Worm (Caenorhabditis elegans) whole organism, young adult: Measurements from ENCODE around the gene txdc-17.

Experiments used
- F23B12.7 ChIP-seq: sonication (generic microtip); optimal IDR thresholded peaks from 2 replicates; lab custom pipeline; 2017; ENCODE audit warnings: missing genetic modification characterization, mild to moderate bottlenecking, missing compliant biosample characterization, antibody characterized with exemption, moderate library complexity; ENCODE audit not compliant: insufficient read depth
- F33H1.4 ChIP-seq: fragments of 200-800 bp; sonication (Bioruptor generic); IDR thresholded peaks from 2 replicates; pipeline ENCODE4 v1.3.6; 2022; ENCODE audit warnings: missing genetic modification reagents, missing genetic modification characterization, missing compliant biosample characterization
- F37B4.10 ChIP-seq: fragments of 200-800 bp; sonication (Bioruptor generic); IDR thresholded peaks from 2 replicates; pipeline ENCODE4 v1.3.6; 2022; ENCODE audit warnings: missing genetic modification characterization, missing compliant biosample characterization
- F49E8.2 ChIP-seq: sonication (generic microtip); optimal IDR thresholded peaks from 3 replicates; lab custom pipeline; 2017; ENCODE audit warnings: missing genetic modification characterization, mild to moderate bottlenecking, missing compliant biosample characterization, antibody characterized with exemption, moderate library complexity; ENCODE audit not compliant: insufficient read depth
- K12H6.12 ChIP-seq: fragments of 200-800 bp; sonication (Bioruptor generic); optimal IDR thresholded peaks from 2 replicates; lab custom pipeline; 2018; ENCODE audit warnings: mild to moderate bottlenecking, missing genetic modification characterization, missing compliant biosample characterization
- Y95B8A.8 ChIP-seq: fragments of 200-800 bp; sonication (Bioruptor generic); IDR thresholded peaks from 2 replicates; pipeline ENCODE4 v1.3.6; 2022; ENCODE audit warnings: missing genetic modification reagents, missing genetic modification characterization, missing compliant biosample characterization
- aptf-3 ChIP-seq: fragments of 200-800 bp; sonication (Bioruptor generic); IDR thresholded peaks from 2 replicates; pipeline ENCODE4 v1.3.6; 2022; ENCODE audit warnings: missing genetic modification characterization, missing compliant biosample characterization
- athp-1 ChIP-seq: sonication (generic microtip); optimal IDR thresholded peaks from 2 replicates; lab custom pipeline; 2017; ENCODE audit warnings: mild to moderate bottlenecking, missing genetic modification characterization, missing compliant biosample characterization
- attf-6 ChIP-seq: fragments of 200-800 bp; sonication (Bioruptor generic); IDR thresholded peaks from 2 replicates; pipeline ENCODE4 v1.3.6; 2022; ENCODE audit warnings: missing genetic modification reagents, missing genetic modification characterization, missing compliant biosample characterization
- bed-2 ChIP-seq: fragments of 200-800 bp; sonication (Bioruptor generic); IDR thresholded peaks from 2 replicates; pipeline ENCODE4 v1.3.6; 2022; ENCODE audit warnings: missing genetic modification reagents, missing genetic modification characterization, missing compliant biosample characterization
- cebp-2 ChIP-seq: fragments of 200-800 bp; sonication (Bioruptor generic); IDR thresholded peaks from 2 replicates; pipeline ENCODE4 v1.3.6; 2022; ENCODE audit warnings: missing genetic modification characterization, missing compliant biosample characterization
- ceh-91 ChIP-seq: fragments of 200-800 bp; sonication (Bioruptor generic); IDR thresholded peaks from 2 replicates; pipeline ENCODE4 v1.3.6; 2022; ENCODE audit warnings: missing genetic modification reagents, missing genetic modification characterization, missing compliant biosample characterization
- die-1 ChIP-seq: sonication (generic microtip); optimal IDR thresholded peaks from 2 replicates; lab custom pipeline; 2016; ENCODE audit warnings: missing genotype, mild to moderate bottlenecking, missing genetic modification characterization, missing compliant biosample characterization
- dpff-1 ChIP-seq: sonication (generic microtip); optimal IDR thresholded peaks from 2 replicates; lab custom pipeline; 2017; ENCODE audit warnings: mild to moderate bottlenecking, missing genetic modification characterization, missing compliant biosample characterization
- efl-1 ChIP-seq: fragments of 150-350 bp; optimal IDR thresholded peaks from 2 replicates; lab custom pipeline; 2014; ENCODE audit warnings: missing biosample characterization, missing genetic modification reagents, missing genetic modification characterization
- egl-44 ChIP-seq: fragments of 200-800 bp; sonication (Bioruptor generic); IDR thresholded peaks from 2 replicates; pipeline ENCODE4 v1.3.6; 2022; ENCODE audit warnings: missing genetic modification reagents, missing genetic modification characterization, missing compliant biosample characterization
- egrh-3 ChIP-seq: fragments of 200-800 bp; sonication (Bioruptor generic); IDR thresholded peaks from 2 replicates; pipeline ENCODE4 v1.3.6; 2022; ENCODE audit warnings: missing genetic modification reagents, missing genetic modification characterization, missing compliant biosample characterization
- ekl-4 ChIP-seq: fragments of 200-800 bp; sonication (Bioruptor generic); IDR thresholded peaks from 2 replicates; pipeline ENCODE4 v1.3.6; 2022; ENCODE audit warnings: missing genetic modification reagents, missing genetic modification characterization, missing compliant biosample characterization
- ets-4 ChIP-seq: fragments of 200-800 bp; sonication (Bioruptor generic); optimal IDR thresholded peaks from 2 replicates; lab custom pipeline; 2018; ENCODE audit warnings: mild to moderate bottlenecking, missing genetic modification characterization, missing compliant biosample characterization
- fkh-3 ChIP-seq: sonication (generic microtip); optimal IDR thresholded peaks from 2 replicates; lab custom pipeline; 2016; ENCODE audit warnings: mild to moderate bottlenecking, missing genetic modification characterization, missing compliant biosample characterization
- gei-17 ChIP-seq: fragments of 200-800 bp; sonication (Bioruptor generic); optimal IDR thresholded peaks from 2 replicates; lab custom pipeline; 2018; ENCODE audit warnings: mild to moderate bottlenecking, missing genetic modification characterization, missing compliant biosample characterization
- hlh-26 ChIP-seq: fragments of 200-800 bp; sonication (Bioruptor generic); conservative IDR thresholded peaks from 2 replicates; pipeline ENCODE4 v1.3.6; 2022; ENCODE audit warnings: missing genetic modification reagents, missing genetic modification characterization, missing compliant biosample characterization
- hmg-1.2 ChIP-seq: fragments of 200-800 bp; sonication (Bioruptor generic); IDR thresholded peaks from 2 replicates; pipeline ENCODE4 v1.3.6; 2022; ENCODE audit warnings: missing genetic modification reagents, missing genetic modification characterization, missing compliant biosample characterization
- lir-1 ChIP-seq: fragments of 200-800 bp; sonication (Bioruptor generic); conservative IDR thresholded peaks from 2 replicates; pipeline ENCODE4 v1.3.6; 2022; ENCODE audit warnings: missing genetic modification reagents, missing genetic modification characterization, missing compliant biosample characterization
- madf-3 ChIP-seq: fragments of 200-800 bp; sonication (Bioruptor generic); IDR thresholded peaks from 2 replicates; pipeline ENCODE4 v1.3.6; 2022; ENCODE audit warnings: missing genetic modification reagents, missing genetic modification characterization, missing compliant biosample characterization
- madf-6 ChIP-seq: fragments of 200-800 bp; sonication (Bioruptor generic); IDR thresholded peaks from 2 replicates; pipeline ENCODE4 v1.3.6; 2022; ENCODE audit warnings: missing genetic modification reagents, missing genetic modification characterization, missing compliant biosample characterization
- mxl-1 ChIP-seq: sonication (generic microtip); optimal IDR thresholded peaks from 2 replicates; lab custom pipeline; 2016; ENCODE audit warnings: missing genetic modification characterization, missing compliant biosample characterization
- nfyb-1 ChIP-seq: fragments of 200-800 bp; sonication (Bioruptor generic); IDR thresholded peaks from 2 replicates; pipeline ENCODE4 v1.3.6; 2022; ENCODE audit warnings: missing genetic modification reagents, missing genetic modification characterization, missing compliant biosample characterization
- pha-4 ChIP-seq: fragments of 150-350 bp; sonication (generic microtip); optimal IDR thresholded peaks from 2 replicates; lab custom pipeline; 2014; ENCODE audit warnings: missing biosample characterization, missing genetic modification reagents, missing genetic modification characterization
- rec-8 ChIP-seq, 2 experiments: sonication (generic microtip); optimal IDR thresholded peaks; 2 replicates each; lab custom pipeline; 2016; ENCODE audit warnings: mild to moderate bottlenecking in 2 of 2, missing genetic modification characterization in 2 of 2, missing genetic modification reagents in 2 of 2, missing genotype in 2 of 2, missing biosample characterization in 1 of 2, missing compliant biosample characterization in 1 of 2, moderate library complexity in 1 of 2
- repo-1 ChIP-seq: sonication (generic microtip); optimal IDR thresholded peaks from 2 replicates; lab custom pipeline; 2017; ENCODE audit warnings: mild to moderate bottlenecking, missing genetic modification characterization, missing compliant biosample characterization
- snpc-4 ChIP-seq, 5 experiments: fragments of 150-350 bp in 1 of 5; sonication (generic microtip) in 4 of 5; optimal IDR thresholded peaks; 2 replicates each; lab custom pipeline; 2014 to 2018; ENCODE audit warnings: missing genetic modification characterization in 5 of 5, missing biosample characterization in 3 of 5, antibody characterized with exemption in 2 of 5, mild to moderate bottlenecking in 2 of 5, missing compliant biosample characterization in 2 of 5, missing genotype in 2 of 5, moderate library complexity in 2 of 5, missing genetic modification reagents in 1 of 5
- somi-1 ChIP-seq: fragments of 200-800 bp; sonication (Bioruptor generic); optimal IDR thresholded peaks from 2 replicates; lab custom pipeline; 2018; ENCODE audit warnings: mild to moderate bottlenecking, missing genetic modification characterization, missing compliant biosample characterization
- sptf-2 ChIP-seq: fragments of 200-800 bp; sonication (Bioruptor generic); optimal IDR thresholded peaks from 2 replicates; lab custom pipeline; 2018; ENCODE audit warnings: mild to moderate bottlenecking, missing genetic modification characterization, missing compliant biosample characterization
- unc-130 ChIP-seq: sonication (generic microtip); optimal IDR thresholded peaks from 2 replicates; lab custom pipeline; 2016; ENCODE audit warnings: missing genetic modification reagents, missing genetic modification characterization, missing compliant biosample characterization
- xnd-1 ChIP-seq: sonication (generic microtip); optimal IDR thresholded peaks from 2 replicates; lab custom pipeline; 2016; ENCODE audit warnings: missing genotype, missing genetic modification reagents, missing genetic modification characterization, missing compliant biosample characterization
- zfh-2 ChIP-seq: fragments of 200-800 bp; sonication (Bioruptor generic); conservative IDR thresholded peaks from 2 replicates; pipeline ENCODE4 v1.3.6; 2022; ENCODE audit warnings: missing genetic modification reagents, missing genetic modification characterization, missing compliant biosample characterization
- ztf-25 ChIP-seq: fragments of 200-800 bp; sonication (Bioruptor generic); IDR thresholded peaks from 2 replicates; pipeline ENCODE4 v1.3.6; 2022; ENCODE audit warnings: missing genetic modification reagents, missing genetic modification characterization, missing compliant biosample characterization
- ztf-26 ChIP-seq: sonication (generic microtip); optimal IDR thresholded peaks from 2 replicates; lab custom pipeline; 2017; ENCODE audit warnings: missing genetic modification characterization, missing compliant biosample characterization

The txdc-17 gene

DNA sequence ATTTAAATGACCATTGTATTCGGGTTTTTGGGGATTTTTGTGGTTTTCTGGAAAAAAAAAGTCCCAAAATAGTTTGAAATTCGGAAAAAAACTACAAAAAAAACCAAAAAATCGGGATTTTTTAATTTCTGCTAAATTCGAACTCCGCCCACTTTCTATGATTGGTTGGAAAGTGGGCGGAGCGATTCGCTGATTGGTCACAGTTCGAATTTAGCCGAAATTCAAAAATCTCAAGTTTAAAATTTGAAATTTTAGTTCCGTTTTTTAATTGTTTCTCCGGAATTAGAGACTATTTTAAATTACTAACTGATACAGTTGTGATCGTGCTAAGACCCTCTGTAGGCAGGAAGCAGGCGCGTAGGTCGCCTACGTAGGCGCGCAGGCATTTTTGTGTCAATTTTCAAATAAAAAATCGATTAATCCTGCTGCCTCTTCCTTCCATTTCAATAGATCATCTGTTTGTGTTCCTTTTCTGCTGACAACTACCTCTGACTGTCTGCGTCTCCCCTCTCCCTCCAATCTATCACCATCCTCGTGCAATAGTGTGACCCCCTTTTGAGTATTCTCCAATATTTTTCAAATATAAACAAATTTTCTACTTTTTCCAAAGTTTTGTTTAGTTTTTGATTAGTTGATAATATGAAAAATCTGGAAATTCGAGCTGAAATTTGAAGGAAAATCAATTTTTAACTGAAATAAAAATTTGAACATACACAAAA lies 18.1 kb upstream of the txdc-17 start:
- TF ChIP-seq nfyb-1 (GFP tag; lab: Robert Waterston, UW) (peak; percentile 91), gei-17 (GFP tag; lab: Kevin White, UChicago) (no peak), hmg-1.2 (peak; percentile 94), xnd-1 (no peak)

DNA sequence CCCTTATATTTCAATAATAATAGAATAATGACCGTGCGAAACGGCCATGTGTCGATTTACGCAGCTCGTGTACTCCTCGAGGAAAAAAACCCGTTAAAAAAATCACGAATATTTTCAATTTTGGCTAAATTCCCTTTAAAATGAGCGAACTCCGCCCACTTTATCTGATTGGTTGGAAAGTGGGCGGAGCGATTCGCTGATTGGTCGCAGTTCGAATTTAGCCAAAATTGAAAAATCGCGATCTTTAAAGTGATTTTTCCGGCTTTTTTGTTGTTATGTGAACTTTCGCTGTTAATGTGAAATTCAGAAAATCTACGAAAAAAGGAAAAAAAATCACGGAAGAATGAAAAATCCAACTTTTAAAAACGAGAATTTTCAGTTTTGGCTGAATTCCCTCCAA lies 16.6 kb upstream of the txdc-17 start:
- TF ChIP-seq nfyb-1 (GFP tag; lab: Robert Waterston, UW) (peak; percentile 31; the same call in 1 of the 2 replicates), xnd-1 (no peak)

DNA sequence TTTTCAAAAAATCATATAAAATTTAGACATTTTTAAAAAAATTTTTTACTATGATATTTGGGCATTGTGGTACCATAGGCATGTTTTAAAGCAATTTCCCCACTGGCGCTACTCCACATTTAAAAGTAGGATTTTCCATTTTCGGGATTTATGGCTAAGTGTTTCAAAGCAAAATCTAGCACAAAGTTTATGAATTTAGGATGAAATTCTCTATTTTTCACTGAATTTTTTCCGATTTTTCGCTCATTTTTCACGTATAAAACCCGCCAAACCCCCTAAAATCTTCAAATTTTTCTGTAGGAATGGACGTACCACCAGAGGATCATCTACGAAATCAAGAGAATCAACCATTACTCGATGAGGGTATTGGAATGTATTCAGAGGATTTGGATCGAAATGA lies 15.5 kb upstream of the txdc-17 start, which contains the start of gene pipp-4P:
TSS of gene pipp-4P (plus strand) at position 301 of the 400 bp plus-strand sequence.
- TF ChIP-seq F37B4.10 (GFP tag; lab: Robert Waterston, UW) (no peak), fkh-3 (tag; lab: Kevin White, UChicago) (no peak), K12H6.12 (no peak), madf-6 (no peak), pha-4 (tag; lab: Kevin White, UChicago) (no peak), ekl-4 (no peak), ztf-26 (tag; lab: Kevin White, UChicago) (no peak), egrh-3 (GFP tag; lab: Robert Waterston, UW) (no peak), F33H1.4 (GFP tag; lab: Robert Waterston, UW) (no peak), efl-1 (no peak), somi-1 (no peak), cebp-2 (no peak), lir-1 (GFP tag; lab: Robert Waterston, UW) (no peak), egl-44 (GFP tag; lab: Robert Waterston, UW) (no peak), repo-1 (tag; lab: Kevin White, UChicago) (no peak), gei-17 (GFP tag; lab: Kevin White, UChicago) (no peak), attf-6 (no peak), dpff-1 (tag; lab: Kevin White, UChicago) (no peak), sptf-2 (GFP tag; lab: Kevin White, UChicago) (no peak)

DNA sequence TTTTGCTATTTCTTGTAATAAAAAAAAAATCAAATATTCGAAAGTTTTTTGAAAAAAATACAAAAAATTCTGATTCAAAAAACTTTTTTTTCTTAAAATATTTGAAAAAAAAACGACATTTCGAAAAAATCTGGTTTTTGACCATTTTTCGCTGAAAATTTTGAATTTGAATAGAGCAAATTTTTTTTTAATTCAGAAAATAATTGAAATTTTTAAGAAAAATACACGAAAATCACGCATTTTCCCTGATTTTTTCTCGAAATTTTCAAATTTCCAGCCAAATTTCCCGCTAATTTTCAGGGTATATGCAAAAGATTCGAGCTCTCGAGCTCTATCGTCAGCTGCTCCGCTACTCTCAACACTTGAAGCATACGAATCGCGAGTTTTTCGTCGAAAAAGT lies 7.7 kb upstream of the txdc-17 start, which contains the start of gene Y71H2AM.1:
TSS of gene Y71H2AM.1 (plus strand) at position 301 of the 400 bp plus-strand sequence.
- no peak for TF ChIP-seq ets-4 (GFP tag; lab: Kevin White, UChicago)
- TF ChIP-seq aptf-3, result no peak
- TF ChIP-seq unc-130 (GFP tag; lab: Kevin White, UChicago), result no peak
- no peak for TF ChIP-seq rec-8 (tag; optimal IDR thresholded peaks at IDR 0.05; lab: Kevin White, UChicago)
- TF ChIP-seq snpc-4 (GFP tag; optimal IDR thresholded peaks at IDR 0.05; lab: Kevin White, UChicago), result no peak
- TF ChIP-seq snpc-4 (tag; optimal IDR thresholded peaks at IDR 0.05; lab: Kevin White, UChicago), result no peak
- no peak for TF ChIP-seq F49E8.2 (tag; lab: Kevin White, UChicago)
- no peak for TF ChIP-seq F23B12.7 (tag; lab: Kevin White, UChicago)
- no peak for TF ChIP-seq hlh-26 (GFP tag; lab: Robert Waterston, UW)
- TF ChIP-seq ekl-4, result no peak

DNA sequence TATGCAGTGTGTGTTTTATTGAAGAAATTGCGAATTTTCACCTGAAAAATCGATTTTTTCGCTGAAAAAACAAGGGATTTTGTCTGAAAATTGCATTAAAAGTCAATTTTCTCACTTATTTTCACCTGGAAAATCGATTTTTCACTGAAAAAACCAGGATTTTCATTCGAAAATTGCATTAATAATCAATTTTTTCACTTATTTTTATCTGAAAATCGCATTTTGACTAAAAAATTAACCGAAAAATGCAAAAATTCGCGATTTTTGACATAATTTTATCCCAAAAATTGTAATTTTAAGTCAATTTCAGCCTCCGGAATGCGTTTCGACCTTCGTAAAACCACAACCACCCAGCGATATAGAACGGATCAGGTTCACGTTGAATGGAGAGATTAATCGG lies 2.0 kb upstream of the txdc-17 start, which contains the start of gene Y71H2AM.29:
TSS of gene Y71H2AM.29 (plus strand) at position 301 of the 400 bp plus-strand sequence.
- TF ChIP-seq ceh-91 (no peak), athp-1 (tag; lab: Kevin White, UChicago) (no peak), bed-2 (GFP tag; lab: Robert Waterston, UW) (no peak), nfyb-1 (GFP tag; lab: Robert Waterston, UW) (no peak), mxl-1 (tag; lab: Kevin White, UChicago) (no peak), die-1 (tag; lab: Kevin White, UChicago) (no peak), Y95B8A.8 (GFP tag; lab: Robert Waterston, UW) (no peak), madf-3 (GFP tag; lab: Robert Waterston, UW) (no peak), K12H6.12 (no peak), madf-6 (no peak), hlh-26 (GFP tag; lab: Robert Waterston, UW) (no peak), ztf-25 (GFP tag; lab: Robert Waterston, UW) (no peak), zfh-2 (GFP tag; lab: Robert Waterston, UW) (no peak)
